Worm (Caenorhabditis elegans): Measurements from ENCODE around the gene hpo-12.
A peak's percentile ranks its signal among the peaks of the same experiment; 100 is the strongest.

Gene hpo-12

DNA sequence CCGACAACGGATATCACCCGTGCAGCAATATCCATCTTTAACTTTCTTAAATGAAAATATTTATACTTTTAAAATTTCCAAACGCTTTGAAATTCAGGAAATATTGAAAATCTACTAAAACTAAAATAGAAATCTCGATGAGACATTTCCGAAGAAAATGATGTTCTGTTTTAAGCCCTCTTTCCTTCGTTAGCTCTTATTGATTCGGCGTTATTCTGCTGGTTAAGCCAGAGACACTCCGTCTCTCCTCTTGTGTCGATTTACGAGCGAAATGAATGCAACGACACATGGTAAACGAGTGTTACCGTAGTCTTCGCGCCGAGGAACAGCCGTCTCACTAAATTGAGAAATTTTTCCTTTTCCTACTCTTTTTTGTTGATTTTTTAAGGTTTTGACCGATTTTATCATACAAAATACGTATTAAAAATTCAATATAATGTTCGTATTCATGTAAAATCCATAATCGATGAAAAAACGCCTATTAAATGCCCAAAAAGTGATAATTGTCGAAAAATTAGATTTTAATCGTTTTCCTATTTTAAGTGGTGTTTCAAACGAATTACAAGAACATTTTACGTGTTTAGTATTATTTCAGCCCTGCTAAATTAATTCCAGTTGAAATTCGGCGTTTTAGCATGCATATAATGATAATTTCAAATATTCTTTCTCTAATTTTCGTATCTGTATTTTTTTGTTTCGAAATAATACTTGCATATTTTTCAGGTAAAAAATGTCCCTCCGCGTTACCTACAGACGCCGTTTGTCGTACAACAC lies 14.5 kb upstream of the hpo-12 start, which contains the start of the genes ppm-1.H and rpl-34:
Gene ppm-1.H (minus strand): TSS at position 51 of the 774 bp plus-strand sequence.
Gene rpl-34 (plus strand): TSS at position 724 of the 774 bp plus-strand sequence.
- peak; percentile 33 for TF ChIP-seq dsc-1 (tag; optimal IDR thresholded peaks at IDR 0.05)
- peak; percentile 43 for TF ChIP-seq swsn-7 (tag; optimal IDR thresholded peaks at IDR 0.05)
- TF ChIP-seq lin-13 (GFP tag; optimal IDR thresholded peaks at IDR 0.05): peak; percentile 38
- no peak for TF ChIP-seq nhr-237 (tag; optimal IDR thresholded peaks at IDR 0.05)
- peak; percentile 38 for TF ChIP-seq isw-1 (GFP tag; IDR thresholded peaks at IDR 0.05)
- peak; percentile 65 for TF ChIP-seq xbp-1 (tag; optimal IDR thresholded peaks at IDR 0.05)
- peak; percentile 49 for TF ChIP-seq tbx-2 (tag; optimal IDR thresholded peaks at IDR 0.05)
- peak; percentile 70 for TF ChIP-seq blmp-1 (tag; optimal IDR thresholded peaks at IDR 0.05)
- peak; percentile 52 for TF ChIP-seq nhr-20 (tag; optimal IDR thresholded peaks at IDR 0.05)
- TF ChIP-seq fkh-8 (tag; optimal IDR thresholded peaks at IDR 0.05): peak; percentile 54
- peak; percentile 20 for TF ChIP-seq nhr-19 (GFP tag; conservative IDR thresholded peaks at IDR 0.05)
- no peak for TF ChIP-seq vab-15 (tag; optimal IDR thresholded peaks at IDR 0.05)
- peak in 2 of 3 experiments; percentile 27 to 84 for TF ChIP-seq ceh-82 (tag; optimal IDR thresholded peaks at IDR 0.05)
- peak; percentile 62 for TF ChIP-seq nhr-47 (tag; optimal IDR thresholded peaks at IDR 0.05)
- TF ChIP-seq snu-23 (GFP tag; optimal IDR thresholded peaks at IDR 0.05): peak; percentile 73
- TF ChIP-seq fos-1 (tag; optimal IDR thresholded peaks at IDR 0.05): peak; percentile 9
- TF ChIP-seq lsy-2 (tag; optimal IDR thresholded peaks at IDR 0.05): peak; percentile 96 to 98
- peak; percentile 29 for TF ChIP-seq nhr-77 (tag; optimal IDR thresholded peaks at IDR 0.05)
- TF ChIP-seq dpl-1 (GFP tag; optimal IDR thresholded peaks at IDR 0.05): peak; percentile 56 to 79 (median 66)
- TF ChIP-seq skn-1 (tag; optimal IDR thresholded peaks at IDR 0.05): peak; percentile 47
- TF ChIP-seq F16B12.6 (tag; optimal IDR thresholded peaks at IDR 0.05): peak; percentile 62
- no peak for TF ChIP-seq snpc-4 (tag; optimal IDR thresholded peaks at IDR 0.05)
- TF ChIP-seq mab-9 (GFP tag; IDR thresholded peaks at IDR 0.05): no peak
- peak; percentile 73 to 86 for TF ChIP-seq efl-1 (optimal IDR thresholded peaks at IDR 0.05)
- peak; percentile 69 to 87 for TF ChIP-seq efl-1 (GFP tag; optimal IDR thresholded peaks at IDR 0.05 in 1 of 2)
- TF ChIP-seq ama-1 (optimal IDR thresholded peaks at IDR 0.05): no peak
- no peak for TF ChIP-seq nhr-28 (tag; optimal IDR thresholded peaks at IDR 0.05)
- peak; percentile 19 for TF ChIP-seq unc-86 (tag; optimal IDR thresholded peaks at IDR 0.05)
- TF ChIP-seq lin-15B (tag; optimal IDR thresholded peaks at IDR 0.05): peak; percentile 62
- peak; percentile 75 for TF ChIP-seq C16A3.4 (tag; optimal IDR thresholded peaks at IDR 0.05)
- peak; percentile 63 for TF ChIP-seq nhr-71 (tag; optimal IDR thresholded peaks at IDR 0.05)
- peak; percentile 71 for TF ChIP-seq lin-14 (GFP tag; optimal IDR thresholded peaks at IDR 0.05)
- no peak for TF ChIP-seq nhr-84 (tag; optimal IDR thresholded peaks at IDR 0.05)
- TF ChIP-seq efl-3 (GFP tag; optimal IDR thresholded peaks at IDR 0.05): no peak
- peak; percentile 55 for TF ChIP-seq rnt-1 (tag; optimal IDR thresholded peaks at IDR 0.05)
- peak in 1 of 2 experiments; percentile 59 for TF ChIP-seq mdl-1 (tag; optimal IDR thresholded peaks at IDR 0.05)
- TF ChIP-seq ceh-63 (GFP tag; optimal IDR thresholded peaks at IDR 0.05): no peak
- no peak for TF ChIP-seq Y116A8C.19 (tag; optimal IDR thresholded peaks at IDR 0.05; ENCODE audit: borderline replicate concordance)
- TF ChIP-seq lin-35 (GFP tag; optimal IDR thresholded peaks at IDR 0.05): peak; percentile 70 to 81
- peak; percentile 73 for TF ChIP-seq mep-1 (tag; optimal IDR thresholded peaks at IDR 0.05)

DNA sequence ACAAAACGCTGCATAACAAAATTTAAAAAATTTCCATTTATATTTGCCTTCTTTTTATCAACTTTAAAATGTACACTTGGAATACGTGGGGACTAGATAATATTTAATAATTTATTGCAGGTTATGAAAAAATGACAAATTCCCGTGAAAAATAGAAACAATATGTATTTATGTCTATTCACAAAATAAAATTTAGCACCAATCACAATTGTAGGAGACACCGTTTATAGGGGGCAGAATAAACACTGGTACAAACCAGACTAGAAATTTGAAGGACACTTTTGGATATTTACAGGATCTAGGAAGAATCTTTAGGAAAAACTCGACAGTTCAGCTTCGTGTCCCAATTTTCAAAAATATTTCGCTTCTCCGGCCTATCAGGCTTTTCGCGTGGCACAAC lies 12.6 kb upstream of the hpo-12 start, which contains the start of gene C42C1.3:
Gene C42C1.3 (minus strand): TSS at position 101 of the 400 bp plus-strand sequence.
- TF ChIP-seq unc-30 (tag; optimal IDR thresholded peaks at IDR 0.05) (no peak), nhr-85 (tag) (peak; percentile 42)
